Worm (Caenorhabditis elegans): Measurements from ENCODE around the gene fzr-1.

DNA sequence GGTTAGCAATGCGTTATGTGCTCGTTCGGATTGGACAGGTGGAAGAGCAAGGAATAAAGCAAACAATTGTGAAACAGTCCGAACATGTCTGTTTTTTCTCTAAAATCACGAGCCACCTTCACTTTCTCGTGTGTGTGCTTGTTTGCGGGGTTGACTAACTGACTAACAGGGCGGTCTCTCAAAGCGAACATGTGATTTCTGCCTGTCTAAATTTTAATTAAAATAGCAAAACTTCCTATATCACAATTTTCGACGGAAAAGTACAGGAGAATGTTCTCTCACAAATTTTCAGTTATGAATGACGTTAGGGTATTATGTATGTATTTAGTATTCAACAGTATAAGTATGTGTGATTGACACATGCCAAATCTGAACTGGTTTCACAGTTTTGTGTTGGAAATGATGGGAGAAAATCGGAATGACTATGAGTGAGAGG, 22.3 kb downstream of the fzr-1 start:
- TF ChIP-seq pqm-1 (tag; optimal IDR thresholded peaks at IDR 0.05), result no peak
- TF ChIP-seq T23F11.4 (GFP tag; optimal IDR thresholded peaks at IDR 0.05), result no peak
- TF ChIP-seq tbx-2 (tag; optimal IDR thresholded peaks at IDR 0.05), result no peak
- no peak for TF ChIP-seq syd-9 (tag; optimal IDR thresholded peaks at IDR 0.05)
- no peak for TF ChIP-seq pha-4 (tag; optimal IDR thresholded peaks at IDR 0.05)
- no peak for TF ChIP-seq ama-1 (optimal IDR thresholded peaks at IDR 0.05)
- TF ChIP-seq unc-55 (GFP tag; optimal IDR thresholded peaks at IDR 0.05), result no peak
- TF ChIP-seq ceh-48 (tag; optimal IDR thresholded peaks at IDR 0.05), result no peak
